Worm (Caenorhabditis elegans): Measurements from ENCODE around the gene F13A2.2.

- TF ChIP-seq him-1 (tag; optimal IDR thresholded peaks at IDR 0.05) (no peak), dao-5 (tag; optimal IDR thresholded peaks at IDR 0.05) (no peak)
These were observed at the start of gene F13A2.2 for ce11 chrV:4384482-4384881.
